Worm (Caenorhabditis elegans) whole organism, L4/young adult: ENCODE results near the gene F07E5.8.

Source experiments
- W03F9.2 ChIP-seq: fragments of 150-350 bp; optimal IDR thresholded peaks from 2 replicates; lab custom pipeline; 2014; ENCODE audit warnings: missing biosample characterization, missing genetic modification characterization
- dao-5 ChIP-seq: sonication (generic microtip); optimal IDR thresholded peaks from 2 replicates; lab custom pipeline; 2016; ENCODE audit warnings: missing genotype, missing genetic modification characterization, moderate library complexity, missing compliant biosample characterization
- him-1 ChIP-seq: sonication (generic microtip); optimal IDR thresholded peaks from 2 replicates; lab custom pipeline; 2016; ENCODE audit warnings: missing genotype, missing genetic modification reagents, missing genetic modification characterization, missing compliant biosample characterization

DNA sequence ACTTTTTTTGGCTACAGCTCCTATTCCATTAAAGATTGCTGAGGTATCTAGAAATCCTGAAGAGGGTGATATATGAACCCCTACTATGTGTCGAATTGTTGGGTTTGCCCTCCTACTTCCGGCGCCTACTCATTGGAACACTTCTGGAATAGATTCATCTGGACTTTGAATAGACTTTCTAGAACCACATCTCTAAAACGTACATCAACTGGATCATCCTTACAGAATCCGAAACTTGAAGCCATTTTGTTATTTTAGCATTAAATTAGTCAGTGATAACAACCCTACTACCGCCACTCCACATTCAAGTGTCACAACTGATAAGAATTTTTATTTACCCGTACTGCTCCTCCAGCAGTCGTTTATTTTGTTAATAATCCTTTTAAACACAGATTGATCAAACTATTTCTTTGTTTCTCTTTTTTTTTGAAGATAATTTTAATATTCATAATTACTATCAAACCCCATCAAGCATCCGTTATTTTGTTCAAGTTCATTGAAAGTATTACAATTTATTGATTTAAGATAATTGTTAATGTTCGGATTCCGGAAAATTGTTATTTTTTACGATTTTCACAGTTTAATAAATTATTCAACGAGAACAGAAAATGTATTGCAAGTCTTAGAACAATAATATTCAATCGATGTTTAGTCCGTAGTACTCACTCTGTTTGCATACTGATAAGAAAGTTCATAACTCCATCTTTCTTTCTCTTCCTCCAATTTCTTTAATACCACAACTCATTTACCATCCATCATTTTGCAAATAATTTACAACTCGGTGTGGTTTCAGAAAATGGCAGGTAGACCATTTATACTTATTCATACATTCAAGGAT is 23.9 kb upstream of the F07E5.8 start, which contains the start of gene math-42:
- TF ChIP-seq dao-5 (tag; lab: Kevin White, UChicago) (no peak), him-1 (tag; lab: Kevin White, UChicago) (no peak), W03F9.2 (tag; lab: Kevin White, UChicago) (no peak)
